Fruit fly (Drosophila melanogaster) whole organism, embryonic: ENCODE measurements around the gene CG42811.
A peak's percentile ranks its signal among the peaks of the same experiment; 100 is the strongest.

Source experiments
- Adf1 ChIP-seq: fragments of 200-800 bp; sonication (Bioruptor generic); IDR thresholded peaks from 2 replicates; pipeline ENCODE4 v1.3.6; 2022; ENCODE audit warnings: missing biosample characterization, missing genetic modification characterization
- BEAF-32 ChIP-seq: fragments of 200-800 bp; sonication (Bioruptor generic); optimal IDR thresholded peaks from 3 replicates; lab custom pipeline; 2017; ENCODE audit warnings: missing biosample characterization, missing genetic modification characterization, mild to moderate bottlenecking, moderate library complexity, missing genetic modification reagents
- CG10462 ChIP-seq: fragments of 200-800 bp; sonication (Bioruptor generic); optimal IDR thresholded peaks from 2 replicates; lab custom pipeline; 2016; ENCODE audit warnings: missing biosample characterization, missing genetic modification characterization
- CG11504 ChIP-seq: fragments of 200-800 bp; sonication (Bioruptor generic); optimal IDR thresholded peaks from 3 replicates; lab custom pipeline; 2019; ENCODE audit warnings: missing biosample characterization, mild to moderate bottlenecking, missing genetic modification characterization, moderate library complexity
- CG13894 ChIP-seq: fragments of 200-800 bp; sonication (Bioruptor generic); optimal IDR thresholded peaks from 3 replicates; lab custom pipeline; 2018; ENCODE audit warnings: missing biosample characterization, mild to moderate bottlenecking, missing genetic modification characterization, moderate library complexity
- CG14050 ChIP-seq: fragments of 200-800 bp; sonication (Bioruptor generic); IDR thresholded peaks from 3 replicates; pipeline ENCODE4 v1.3.6; 2022; ENCODE audit warnings: missing biosample characterization, missing genetic modification characterization
- CG14667 ChIP-seq: fragments of 200-800 bp; sonication (Bioruptor generic); IDR thresholded peaks from 2 replicates; pipeline ENCODE4 v1.3.6; 2022; ENCODE audit warnings: missing biosample characterization, missing genetic modification characterization
- CG14710 ChIP-seq: fragments of 200-800 bp; sonication (Bioruptor generic); optimal IDR thresholded peaks from 3 replicates; lab custom pipeline; 2019; ENCODE audit warnings: missing biosample characterization, mild to moderate bottlenecking, missing genetic modification characterization, moderate library complexity
- CG16863 ChIP-seq: fragments of 200-800 bp; sonication (Bioruptor generic); optimal IDR thresholded peaks from 3 replicates; lab custom pipeline; 2016; ENCODE audit warnings: missing biosample characterization, missing genetic modification characterization
- CG18262 ChIP-seq: fragments of 200-800 bp; optimal IDR thresholded peaks from 3 replicates; lab custom pipeline; 2019; ENCODE audit warnings: missing biosample characterization, mild to moderate bottlenecking, missing genetic modification characterization, moderate library complexity
- CG18764 ChIP-seq: fragments of 200-800 bp; sonication (Bioruptor generic); optimal IDR thresholded peaks from 3 replicates; lab custom pipeline; 2016; ENCODE audit warnings: missing biosample characterization, missing genetic modification characterization
- CG2129 ChIP-seq: fragments of 200-800 bp; sonication (Bioruptor generic); IDR thresholded peaks from 2 replicates; pipeline ENCODE4 v1.3.6; 2022; ENCODE audit warnings: missing biosample characterization, missing genetic modification characterization; ENCODE audit not compliant: partially characterized antibody
- CG31224 ChIP-seq: fragments of 200-800 bp; sonication (Bioruptor generic); IDR thresholded peaks from 2 replicates; pipeline ENCODE4 v1.3.6; 2022; ENCODE audit warnings: missing biosample characterization, missing genetic modification characterization
- CG32532 ChIP-seq: fragments of 200-800 bp; sonication (Bioruptor generic); IDR thresholded peaks from 2 replicates; pipeline ENCODE4 v1.3.6; 2022; ENCODE audit warnings: missing biosample characterization, missing genetic modification characterization
- CG34376 ChIP-seq: fragments of 200-800 bp; sonication (Bioruptor generic); optimal IDR thresholded peaks from 2 replicates; lab custom pipeline; 2018; ENCODE audit warnings: missing biosample characterization, mild to moderate bottlenecking, missing genetic modification characterization
- CG4360 ChIP-seq: fragments of 200-800 bp; sonication (Bioruptor generic); IDR thresholded peaks from 2 replicates; pipeline ENCODE4 v1.3.6; 2022; ENCODE audit warnings: missing biosample characterization, missing genetic modification characterization
- CG4820 ChIP-seq: fragments of 200-800 bp; sonication (Bioruptor generic); optimal IDR thresholded peaks from 3 replicates; lab custom pipeline; 2016; ENCODE audit warnings: missing biosample characterization, missing genetic modification characterization
- CG6689 ChIP-seq: fragments of 200-800 bp; sonication (Bioruptor generic); IDR thresholded peaks from 2 replicates; pipeline ENCODE4 v1.3.6; 2022; ENCODE audit warnings: missing biosample characterization, missing genetic modification characterization
- CG8944 ChIP-seq: fragments of 200-800 bp; sonication (Bioruptor generic); optimal IDR thresholded peaks from 3 replicates; lab custom pipeline; 2016; ENCODE audit warnings: missing biosample characterization, missing genetic modification characterization
- CG9437 ChIP-seq: fragments of 200-800 bp; sonication (Bioruptor generic); optimal IDR thresholded peaks from 2 replicates; lab custom pipeline; 2018; ENCODE audit warnings: missing biosample characterization, mild to moderate bottlenecking, missing genetic modification characterization
- CG9876 ChIP-seq: fragments of 200-800 bp; sonication (Bioruptor generic); optimal IDR thresholded peaks from 2 replicates; lab custom pipeline; 2016; ENCODE audit warnings: missing biosample characterization, missing genetic modification characterization
- Camta ChIP-seq: fragments of 200-800 bp; sonication (Bioruptor generic); optimal IDR thresholded peaks from 2 replicates; lab custom pipeline; 2016; ENCODE audit warnings: missing biosample characterization, missing genetic modification characterization
- D19B ChIP-seq: fragments of 200-800 bp; sonication (Bioruptor generic); optimal IDR thresholded peaks from 2 replicates; lab custom pipeline; 2017; ENCODE audit warnings: missing biosample characterization, mild to moderate bottlenecking, missing genetic modification characterization
- Dref ChIP-seq: fragments of 200-800 bp; sonication (Bioruptor generic); IDR thresholded peaks from 2 replicates; pipeline ENCODE4 v1.3.6; 2022; ENCODE audit warnings: missing biosample characterization, missing genetic modification characterization
- Hey ChIP-seq: fragments of 200-800 bp; sonication (Bioruptor generic); optimal IDR thresholded peaks from 3 replicates; lab custom pipeline; 2018; ENCODE audit warnings: missing biosample characterization, mild to moderate bottlenecking, missing genetic modification characterization
- Hmx ChIP-seq: fragments of 200-800 bp; sonication (Bioruptor generic); optimal IDR thresholded peaks from 2 replicates; lab custom pipeline; 2016; ENCODE audit warnings: missing biosample characterization, missing genetic modification characterization
- Hsf ChIP-seq: fragments of 200-800 bp; sonication (Bioruptor generic); optimal IDR thresholded peaks from 3 replicates; lab custom pipeline; 2016; ENCODE audit warnings: missing biosample characterization, missing genetic modification characterization
- Lpt ChIP-seq: fragments of >200 bp; optimal IDR thresholded peaks from 2 replicates; lab custom pipeline; 2018; ENCODE audit warnings: missing biosample characterization, missing genetic modification characterization
- Opbp ChIP-seq: fragments of 200-800 bp; sonication (Bioruptor generic); IDR thresholded peaks from 3 replicates; pipeline ENCODE4 v1.3.6; 2022; ENCODE audit warnings: missing biosample characterization, missing genetic modification characterization; ENCODE audit not compliant: partially characterized antibody
- Sin3A ChIP-seq: fragments of >200 bp; optimal IDR thresholded peaks from 2 replicates; lab custom pipeline; 2018
- Sox100B ChIP-seq: fragments of 200-800 bp; sonication (Bioruptor generic); optimal IDR thresholded peaks from 3 replicates; lab custom pipeline; 2018; ENCODE audit warnings: missing biosample characterization, mild to moderate bottlenecking, missing genetic modification characterization
- Sry-β ChIP-seq: fragments of 200-800 bp; sonication (Bioruptor generic); optimal IDR thresholded peaks from 2 replicates; lab custom pipeline; 2018; ENCODE audit warnings: missing biosample characterization, mild to moderate bottlenecking, missing genetic modification characterization, moderate library complexity
- Xbp1 ChIP-seq: fragments of 200-800 bp; sonication (Bioruptor generic); optimal IDR thresholded peaks from 3 replicates; lab custom pipeline; 2016; ENCODE audit warnings: missing biosample characterization, mild to moderate bottlenecking, missing genetic modification characterization
- ato ChIP-seq: fragments of 200-800 bp; sonication (Bioruptor generic); IDR thresholded peaks from 2 replicates; pipeline ENCODE4 v1.3.6; 2022; ENCODE audit warnings: missing biosample characterization, missing genetic modification characterization; ENCODE audit not compliant: partially characterized antibody
- chn ChIP-seq: fragments of 200-800 bp; sonication (Bioruptor generic); optimal IDR thresholded peaks from 2 replicates; lab custom pipeline; 2016; ENCODE audit warnings: missing biosample characterization, missing genetic modification characterization
- da ChIP-seq: fragments of 200-800 bp; sonication (Bioruptor generic); optimal IDR thresholded peaks from 2 replicates; lab custom pipeline; 2016; ENCODE audit warnings: missing biosample characterization, missing genetic modification characterization
- ewg ChIP-seq: fragments of 200-800 bp; sonication (Bioruptor generic); optimal IDR thresholded peaks from 3 replicates; lab custom pipeline; 2017; ENCODE audit warnings: mild to moderate bottlenecking, missing biosample characterization, missing genetic modification reagents, missing genetic modification characterization
- eyg ChIP-seq: fragments of 200-800 bp; sonication (Bioruptor generic); optimal IDR thresholded peaks from 3 replicates; lab custom pipeline; 2016; ENCODE audit warnings: missing biosample characterization, missing genetic modification characterization
- grn ChIP-seq: fragments of 200-800 bp; sonication (Bioruptor generic); optimal IDR thresholded peaks from 3 replicates; lab custom pipeline; 2017; ENCODE audit warnings: missing biosample characterization, missing genetic modification characterization
- jumu ChIP-seq: fragments of 200-800 bp; sonication (Bioruptor generic); optimal IDR thresholded peaks from 3 replicates; lab custom pipeline; 2016; ENCODE audit warnings: missing biosample characterization, missing genetic modification characterization
- klu ChIP-seq: fragments of 200-800 bp; sonication (Bioruptor generic); IDR thresholded peaks from 2 replicates; pipeline ENCODE4 v1.3.6; 2022; ENCODE audit warnings: missing biosample characterization, missing genetic modification characterization
- luna ChIP-seq: fragments of 200-800 bp; sonication (Bioruptor generic); optimal IDR thresholded peaks from 2 replicates; lab custom pipeline; 2016; ENCODE audit warnings: missing biosample characterization, missing genetic modification characterization
- nau ChIP-seq: fragments of 200-800 bp; sonication (Bioruptor generic); optimal IDR thresholded peaks from 3 replicates; lab custom pipeline; 2017; ENCODE audit warnings: missing biosample characterization, mild to moderate bottlenecking, missing genetic modification characterization, missing genetic modification reagents
- nom ChIP-seq: fragments of 200-800 bp; sonication (Bioruptor generic); optimal IDR thresholded peaks from 2 replicates; lab custom pipeline; 2017; ENCODE audit warnings: missing biosample characterization, missing genetic modification characterization, mild to moderate bottlenecking, moderate library complexity, missing genetic modification reagents
- pita ChIP-seq: fragments of 200-800 bp; sonication (Bioruptor generic); optimal IDR thresholded peaks from 2 replicates; lab custom pipeline; 2017; ENCODE audit warnings: missing biosample characterization, mild to moderate bottlenecking, missing genetic modification characterization
- prd ChIP-seq, 3 experiments: fragments of >200 bp in 2 of 3; fragments of 200-800 bp in 1 of 3; sonication (Bioruptor generic) in 1 of 3; optimal IDR thresholded peaks in 2 of 3; IDR thresholded peaks in 1 of 3; 2 replicates in 2 of 3; 3 replicates in 1 of 3; pipeline versions ENCODE4 v1.3.6 to Lab custom; 2017 to 2022; ENCODE audit warnings: missing biosample characterization in 1 of 3, missing genetic modification characterization in 1 of 3
- pzg ChIP-seq: fragments of 200-800 bp; sonication (Bioruptor generic); optimal IDR thresholded peaks from 3 replicates; lab custom pipeline; 2018; ENCODE audit warnings: missing biosample characterization, mild to moderate bottlenecking, missing genetic modification characterization, moderate library complexity
- salm ChIP-seq: fragments of 200-800 bp; sonication (Bioruptor generic); optimal IDR thresholded peaks from 2 replicates; lab custom pipeline; 2018; ENCODE audit warnings: missing biosample characterization, mild to moderate bottlenecking, missing genetic modification characterization
- sisA ChIP-seq: fragments of 200-800 bp; sonication (Bioruptor generic); IDR thresholded peaks from 2 replicates; pipeline ENCODE4 v1.3.6; 2022; ENCODE audit warnings: missing biosample characterization, missing genetic modification characterization
- tgo ChIP-seq: fragments of 200-800 bp; sonication (Bioruptor generic); IDR thresholded peaks from 3 replicates; pipeline ENCODE4 v1.3.6; 2022; ENCODE audit warnings: missing biosample characterization, missing genetic modification characterization
- wek ChIP-seq: fragments of 200-800 bp; sonication (Bioruptor generic); optimal IDR thresholded peaks from 3 replicates; lab custom pipeline; 2018; ENCODE audit warnings: missing biosample characterization, mild to moderate bottlenecking, missing genetic modification characterization, moderate library complexity

CG42811 gene

dm6 chr3R:24333182-24333808, 33.7 kb downstream of the CG42811 start, which contains the start of the genes Rrp5 and Dis3 (continued):
- TF ChIP-seq prd (optimal IDR thresholded peaks at IDR 0.05; lab: Kevin White, UChicago): no peak
- TF ChIP-seq prd (GFP tag; IDR thresholded peaks at IDR 0.05; lab: Robert Waterston, UW): peak; percentile 49; the same call in 1 of the 3 replicates
- TF ChIP-seq CG13894: no peak
- peak; percentile 7; the same call in 1 of the 2 replicates for TF ChIP-seq ato
- peak; percentile 97 for TF ChIP-seq pzg (GFP tag; lab: Kevin White, UChicago)
- no peak for TF ChIP-seq Camta (GFP tag; lab: Kevin White, UChicago)
- no peak for TF ChIP-seq eyg (GFP tag; lab: Kevin White, UChicago)
- TF ChIP-seq Hey: no peak
- no peak for TF ChIP-seq ewg (GFP tag; lab: Kevin White, UChicago)
- TF ChIP-seq da (GFP tag; lab: Kevin White, UChicago): no peak
- peak; percentile 57 for TF ChIP-seq sisA
- TF ChIP-seq CG6689 (GFP tag; lab: Robert Waterston, UW): no peak
- TF ChIP-seq BEAF-32 (GFP tag; lab: Kevin White, UChicago): peak; percentile 61
- no peak for TF ChIP-seq klu (GFP tag; lab: Robert Waterston, UW)
- TF ChIP-seq Opbp (GFP tag; lab: Robert Waterston, UW): peak; percentile 76
- no peak for TF ChIP-seq CG4820 (GFP tag; lab: Kevin White, UChicago)
- TF ChIP-seq CG18262 (tag; lab: Kevin White, UChicago): no peak
- TF ChIP-seq Sry-β: no peak
- TF ChIP-seq Lpt (GFP tag; lab: Kevin White, UChicago): no peak
- no peak for TF ChIP-seq tgo (GFP tag; lab: Robert Waterston, UW)
- no peak for TF ChIP-seq CG4360
- no peak for TF ChIP-seq CG2129 (GFP tag; lab: Robert Waterston, UW)
- TF ChIP-seq salm: no peak
- no peak for TF ChIP-seq CG11504
- peak; percentile 40 for TF ChIP-seq Hsf (GFP tag; lab: Kevin White, UChicago)
- TF ChIP-seq luna: no peak
- TF ChIP-seq CG8944: peak; percentile 22
- no peak for TF ChIP-seq wek (GFP tag; lab: Kevin White, UChicago)
- no peak for TF ChIP-seq nom (GFP tag; lab: Kevin White, UChicago)
- TF ChIP-seq grn (GFP tag; lab: Kevin White, UChicago): no peak
- TF ChIP-seq nau: no peak
- TF ChIP-seq CG14050: no peak
- TF ChIP-seq CG32532 (GFP tag; lab: Robert Waterston, UW): peak; percentile 65
- peak; percentile 13 for TF ChIP-seq chn (GFP tag; lab: Kevin White, UChicago)
- TF ChIP-seq CG10462: no peak
- TF ChIP-seq jumu (GFP tag; lab: Kevin White, UChicago): peak; percentile 39
- peak; percentile 54 for TF ChIP-seq Xbp1
- TF ChIP-seq CG34376 (GFP tag; lab: Kevin White, UChicago): no peak
- TF ChIP-seq CG31224 (GFP tag; lab: Robert Waterston, UW): no peak
- TF ChIP-seq Dref (GFP tag; lab: Robert Waterston, UW): peak; percentile 58
- TF ChIP-seq CG9876 (GFP tag; lab: Kevin White, UChicago): peak; percentile 57
- TF ChIP-seq Sox100B: no peak
- no peak for TF ChIP-seq CG14667
- peak; percentile 50 for TF ChIP-seq Adf1 (GFP tag; lab: Robert Waterston, UW)
- TF ChIP-seq D19B: no peak
- peak; percentile 81 for TF ChIP-seq Sin3A
- no peak for TF ChIP-seq CG18764 (GFP tag; lab: Kevin White, UChicago)
- TF ChIP-seq Hmx (GFP tag; lab: Kevin White, UChicago): no peak
- TF ChIP-seq CG16863 (GFP tag; lab: Kevin White, UChicago): no peak
- TF ChIP-seq CG9437 (GFP tag; lab: Kevin White, UChicago): no peak
- no peak for TF ChIP-seq CG14710
- TF ChIP-seq pita (GFP tag; lab: Kevin White, UChicago): peak; percentile 69
